Worm (Caenorhabditis elegans): ENCODE results near the gene Y39B6A.41.

ce11 chrV:18990958-18991357 is 13.2 kb upstream of the Y39B6A.41 start:
- no peak for TF ChIP-seq W03F9.2 (tag; optimal IDR thresholded peaks at IDR 0.05)
- TF ChIP-seq dao-5 (tag; optimal IDR thresholded peaks at IDR 0.05), result no peak
